Fruit fly (Drosophila melanogaster): Measurements from ENCODE around the gene CG4360.

CG4360 gene

DNA sequence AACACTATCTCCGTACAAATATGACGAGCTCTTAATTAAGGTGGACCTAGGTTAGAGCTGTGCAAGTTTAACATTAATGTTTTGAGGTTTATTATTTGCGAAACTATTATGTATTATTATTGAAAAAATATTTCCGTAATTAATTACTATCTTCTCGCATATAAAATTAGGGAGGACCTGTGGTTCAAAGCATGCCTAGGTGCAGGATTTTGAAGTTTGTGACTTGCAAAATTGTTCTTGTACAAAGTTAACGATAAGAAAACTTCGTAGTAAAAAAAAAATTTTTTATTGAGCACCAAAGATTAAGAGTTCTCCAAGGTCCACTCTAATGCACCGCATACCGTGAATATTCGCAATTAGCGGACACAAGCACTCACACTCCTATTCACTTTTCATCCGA lies 15.0 kb downstream of the CG4360 start (continued):
- no peak for TF ChIP-seq TFAM (GFP tag; optimal IDR thresholded peaks at IDR 0.05)
- TF ChIP-seq CG2712 (tag; optimal IDR thresholded peaks at IDR 0.05): peak; percentile 57
- no peak for TF ChIP-seq chm (GFP tag; IDR thresholded peaks at IDR 0.05)
- TF ChIP-seq CG13123 (GFP tag; optimal IDR thresholded peaks at IDR 0.05): no peak
- peak; percentile 13 for TF ChIP-seq CG4424 (GFP tag; optimal IDR thresholded peaks at IDR 0.05)
- peak; percentile 35 for TF ChIP-seq lilli (GFP tag; optimal IDR thresholded peaks at IDR 0.05)
- TF ChIP-seq ase (GFP tag; IDR thresholded peaks at IDR 0.05): 0 out of 3 replicates have a peak, but pooled peaks have one; percentile 4
- peak; percentile 33; the same call in 1 of the 2 replicates for TF ChIP-seq CG9932 (GFP tag; IDR thresholded peaks at IDR 0.05)
- TF ChIP-seq Lpt (GFP tag; optimal IDR thresholded peaks at IDR 0.05): no peak
- no peak for TF ChIP-seq danr (GFP tag; IDR thresholded peaks at IDR 0.05)
- TF ChIP-seq HHEX (GFP tag; optimal IDR thresholded peaks at IDR 0.05): peak; percentile 20
- TF ChIP-seq CG8924 (tag; optimal IDR thresholded peaks at IDR 0.05): peak; percentile 30
- peak; percentile 26; the same call in 1 of the 2 replicates for TF ChIP-seq CG31224 (GFP tag; IDR thresholded peaks at IDR 0.05)
- peak; percentile 15 for TF ChIP-seq bab2 (GFP tag; optimal IDR thresholded peaks at IDR 0.05)
- TF ChIP-seq Opbp (GFP tag; IDR thresholded peaks at IDR 0.05; ENCODE audit: partially characterized antibody): no peak
- TF ChIP-seq zen2 (GFP tag; IDR thresholded peaks at IDR 0.05; ENCODE audit: partially characterized antibody): no peak
- TF ChIP-seq E2f2 (GFP tag; IDR thresholded peaks at IDR 0.05): 0 out of 2 replicates have a peak, but pooled peaks have one; percentile 15
- TF ChIP-seq pita (GFP tag; optimal IDR thresholded peaks at IDR 0.05): no peak
- TF ChIP-seq D19A (tag; optimal IDR thresholded peaks at IDR 0.05): peak; percentile 31
- no peak for TF ChIP-seq wdn (GFP tag; IDR thresholded peaks at IDR 0.05)
- TF ChIP-seq nmo (GFP tag; optimal IDR thresholded peaks at IDR 0.05): peak; percentile 38
- no peak for TF ChIP-seq CHES-1-like (GFP tag; optimal IDR thresholded peaks at IDR 0.05)
- peak; percentile 19 for TF ChIP-seq CG13624 (GFP tag; optimal IDR thresholded peaks at IDR 0.05)
- TF ChIP-seq CG11504 (tag; optimal IDR thresholded peaks at IDR 0.05): peak; percentile 68
- TF ChIP-seq Bteb2 (GFP tag; optimal IDR thresholded peaks at IDR 0.05): no peak
- TF ChIP-seq Med (GFP tag): peak; percentile 85
- no peak for TF ChIP-seq yki (optimal IDR thresholded peaks at IDR 0.05)
- no peak for TF ChIP-seq CG7928 (GFP tag; optimal IDR thresholded peaks at IDR 0.05)
- TF ChIP-seq Mrtf (GFP tag; IDR thresholded peaks at IDR 0.05): 0 out of 3 replicates have a peak, but pooled peaks have one; percentile 13
- peak; percentile 28 for TF ChIP-seq Abd-B (GFP tag; optimal IDR thresholded peaks at IDR 0.05)
- TF ChIP-seq CG17328 (GFP tag; IDR thresholded peaks at IDR 0.05): no peak
- no peak for TF ChIP-seq CG17385 (GFP tag; optimal IDR thresholded peaks at IDR 0.05)
- TF ChIP-seq CG30020 (tag; optimal IDR thresholded peaks at IDR 0.05): no peak
- peak; percentile 43; the same call in 1 of the 2 replicates for TF ChIP-seq sob (GFP tag; IDR thresholded peaks at IDR 0.05)
- TF ChIP-seq Optix (GFP tag; IDR thresholded peaks at IDR 0.05): no peak
- TF ChIP-seq CG11723 (GFP tag; optimal IDR thresholded peaks at IDR 0.05): no peak
- no peak for TF ChIP-seq CG1529 (GFP tag; optimal IDR thresholded peaks at IDR 0.05)
- no peak for TF ChIP-seq HmgZ (tag; optimal IDR thresholded peaks at IDR 0.05)
- no peak for TF ChIP-seq Kr (GFP tag; optimal IDR thresholded peaks at IDR 0.05)
- no peak for TF ChIP-seq Xbp1 (GFP tag; optimal IDR thresholded peaks at IDR 0.05)
- TF ChIP-seq CG1832 (GFP tag; optimal IDR thresholded peaks at IDR 0.05): no peak
- TF ChIP-seq ranshi (GFP tag; IDR thresholded peaks at IDR 0.05): peak; percentile 56
- TF ChIP-seq Dref (GFP tag; IDR thresholded peaks at IDR 0.05): no peak
- no peak for TF ChIP-seq CG30431 (GFP tag; optimal IDR thresholded peaks at IDR 0.05)
- peak; percentile 47 for TF ChIP-seq esg (GFP tag; conservative IDR thresholded peaks at IDR 0.05)
- TF ChIP-seq seq (GFP tag; IDR thresholded peaks at IDR 0.05): no peak
- TF ChIP-seq HLHmδ (GFP tag; optimal IDR thresholded peaks at IDR 0.05): no peak
- TF ChIP-seq Adf1 (GFP tag; IDR thresholded peaks at IDR 0.05): no peak
- no peak for TF ChIP-seq Myb (GFP tag; optimal IDR thresholded peaks at IDR 0.05)
- TF ChIP-seq crc (GFP tag; optimal IDR thresholded peaks at IDR 0.05): no peak
- no peak for TF ChIP-seq CG13424 (tag; optimal IDR thresholded peaks at IDR 0.05)
- no peak for TF ChIP-seq ci (GFP tag; IDR thresholded peaks at IDR 0.05)
- peak; percentile 47 for TF ChIP-seq CG15011 (GFP tag; optimal IDR thresholded peaks at IDR 0.05)

Measured in whole organism, embryonic.